Worm (Caenorhabditis elegans) whole organism, late embryonic: ENCODE measurements around the gene E04F6.6.

Source experiments
- C08G9.2 ChIP-seq: sonication (generic microtip); optimal IDR thresholded peaks from 2 replicates; lab custom pipeline; 2016; ENCODE audit warnings: mild to moderate bottlenecking, missing genetic modification characterization, moderate library complexity, missing compliant biosample characterization
- K02D7.2 ChIP-seq: sonication (generic microtip); optimal IDR thresholded peaks from 2 replicates; lab custom pipeline; 2017; ENCODE audit warnings: mild to moderate bottlenecking, missing genetic modification characterization, missing compliant biosample characterization
- K09A11.1 ChIP-seq: sonication (generic microtip); optimal IDR thresholded peaks from 2 replicates; lab custom pipeline; 2017; ENCODE audit warnings: antibody characterized with exemption, mild to moderate bottlenecking, missing genetic modification characterization, missing compliant biosample characterization; ENCODE audit not compliant: insufficient read depth
- T23F11.4 ChIP-seq: fragments of 200-800 bp; sonication (Bioruptor generic); optimal IDR thresholded peaks from 2 replicates; lab custom pipeline; 2018; ENCODE audit warnings: mild to moderate bottlenecking, missing genetic modification characterization, missing compliant biosample characterization
- Y22D7AL.16 ChIP-seq: sonication (generic microtip); optimal IDR thresholded peaks from 2 replicates; lab custom pipeline; 2016; ENCODE audit warnings: missing genetic modification characterization, missing compliant biosample characterization
- ahr-1 ChIP-seq: sonication (generic microtip); optimal IDR thresholded peaks from 2 replicates; lab custom pipeline; 2016; ENCODE audit warnings: missing genetic modification characterization, missing compliant biosample characterization
- ama-1 ChIP-seq: fragments of 150-350 bp; optimal IDR thresholded peaks from 2 replicates; lab custom pipeline; 2014
- ceh-19 ChIP-seq: fragments of 200-800 bp; sonication (Bioruptor generic); optimal IDR thresholded peaks from 2 replicates; lab custom pipeline; 2018; ENCODE audit warnings: mild to moderate bottlenecking, missing genetic modification characterization, missing compliant biosample characterization
- ceh-2 ChIP-seq: sonication (generic microtip); optimal IDR thresholded peaks from 2 replicates; lab custom pipeline; 2016; ENCODE audit warnings: missing genotype, missing genetic modification characterization, missing compliant biosample characterization
- ceh-24 ChIP-seq: sonication (generic microtip); optimal IDR thresholded peaks from 2 replicates; lab custom pipeline; 2016; ENCODE audit warnings: mild to moderate bottlenecking, missing genetic modification characterization, missing compliant biosample characterization
- ceh-31 ChIP-seq: sonication (generic microtip); optimal IDR thresholded peaks from 2 replicates; lab custom pipeline; 2016; ENCODE audit warnings: missing genetic modification characterization, missing compliant biosample characterization
- ceh-48 ChIP-seq: sonication (generic microtip); optimal IDR thresholded peaks from 2 replicates; lab custom pipeline; 2016; ENCODE audit warnings: missing genetic modification characterization, inconsistent platforms, missing compliant biosample characterization
- dmd-4 ChIP-seq: sonication (generic microtip); optimal IDR thresholded peaks from 2 replicates; lab custom pipeline; 2016; ENCODE audit warnings: borderline replicate concordance, missing genetic modification characterization, missing compliant biosample characterization
- elt-2 ChIP-seq: sonication (generic microtip); optimal IDR thresholded peaks from 2 replicates; lab custom pipeline; 2016; ENCODE audit warnings: missing genetic modification reagents, missing genetic modification characterization, missing compliant biosample characterization
- elt-4 ChIP-seq: sonication (generic microtip); optimal IDR thresholded peaks from 2 replicates; lab custom pipeline; 2016; ENCODE audit warnings: missing genetic modification characterization, missing compliant biosample characterization
- ets-4 ChIP-seq: sonication (generic microtip); optimal IDR thresholded peaks from 2 replicates; lab custom pipeline; 2016; ENCODE audit warnings: missing genetic modification characterization, missing compliant biosample characterization
- eyg-1 ChIP-seq: sonication (generic microtip); optimal IDR thresholded peaks from 2 replicates; lab custom pipeline; 2016; ENCODE audit warnings: missing genotype, missing genetic modification characterization, missing compliant biosample characterization
- fax-1 ChIP-seq: sonication (generic microtip); optimal IDR thresholded peaks from 2 replicates; lab custom pipeline; 2016; ENCODE audit warnings: missing genotype, missing genetic modification characterization, missing compliant biosample characterization
- fkh-6 ChIP-seq: sonication (generic microtip); optimal IDR thresholded peaks from 2 replicates; lab custom pipeline; 2016; ENCODE audit warnings: missing genetic modification characterization, missing compliant biosample characterization
- gmeb-2 ChIP-seq: sonication (generic microtip); optimal IDR thresholded peaks from 2 replicates; lab custom pipeline; 2016; ENCODE audit warnings: missing genetic modification characterization, inconsistent platforms, missing compliant biosample characterization
- hlh-13 ChIP-seq: fragments of 200-800 bp; sonication (Bioruptor generic); optimal IDR thresholded peaks from 2 replicates; lab custom pipeline; 2018; ENCODE audit warnings: mild to moderate bottlenecking, missing genetic modification characterization, missing compliant biosample characterization
- hlh-15 ChIP-seq: sonication (generic microtip); optimal IDR thresholded peaks from 2 replicates; lab custom pipeline; 2016; ENCODE audit warnings: missing genetic modification characterization, missing compliant biosample characterization
- hlh-30 ChIP-seq: sonication (generic microtip); optimal IDR thresholded peaks from 2 replicates; lab custom pipeline; 2017; ENCODE audit warnings: antibody characterized with exemption, missing genetic modification characterization, missing compliant biosample characterization; ENCODE audit not compliant: insufficient read depth
- hlh-8 ChIP-seq: sonication (generic microtip); optimal IDR thresholded peaks from 2 replicates; lab custom pipeline; 2016; ENCODE audit warnings: missing genotype, missing genetic modification characterization, missing compliant biosample characterization
- lin-11 ChIP-seq: fragments of 200-800 bp; sonication (Bioruptor generic); optimal IDR thresholded peaks from 2 replicates; lab custom pipeline; 2018; ENCODE audit warnings: mild to moderate bottlenecking, missing genetic modification characterization, missing compliant biosample characterization
- madf-2 ChIP-seq: sonication (generic microtip); optimal IDR thresholded peaks from 2 replicates; lab custom pipeline; 2017; ENCODE audit warnings: missing genetic modification characterization, missing compliant biosample characterization
- mec-3 ChIP-seq: sonication (generic microtip); optimal IDR thresholded peaks from 2 replicates; lab custom pipeline; 2016; ENCODE audit warnings: borderline replicate concordance, missing genetic modification characterization, missing compliant biosample characterization
- pag-3 ChIP-seq: sonication (generic microtip); optimal IDR thresholded peaks from 2 replicates; lab custom pipeline; 2016; ENCODE audit warnings: missing compliant biosample characterization, missing genetic modification characterization, borderline replicate concordance
- pat-9 ChIP-seq: fragments of 200-800 bp; sonication (Bioruptor generic); optimal IDR thresholded peaks from 2 replicates; lab custom pipeline; 2018; ENCODE audit warnings: mild to moderate bottlenecking, missing genetic modification characterization, moderate library complexity, missing compliant biosample characterization
- pqm-1 ChIP-seq: sonication (generic microtip); optimal IDR thresholded peaks from 2 replicates; lab custom pipeline; 2016; ENCODE audit warnings: missing genetic modification characterization, missing compliant biosample characterization
- sdc-2 ChIP-seq: sonication (generic microtip); optimal IDR thresholded peaks from 2 replicates; lab custom pipeline; 2016; ENCODE audit warnings: missing genotype, missing genetic modification characterization, missing compliant biosample characterization
- sox-4 ChIP-seq: sonication (generic microtip); optimal IDR thresholded peaks from 2 replicates; lab custom pipeline; 2017; ENCODE audit warnings: mild to moderate bottlenecking, missing genetic modification characterization, inconsistent platforms, missing compliant biosample characterization
- tbx-2 ChIP-seq: sonication (generic microtip); optimal IDR thresholded peaks from 2 replicates; lab custom pipeline; 2016; ENCODE audit warnings: missing genetic modification characterization, missing compliant biosample characterization
- tbx-7 ChIP-seq: sonication (generic microtip); optimal IDR thresholded peaks from 2 replicates; lab custom pipeline; 2016; ENCODE audit warnings: missing genotype, missing genetic modification characterization, missing compliant biosample characterization
- ttx-3 ChIP-seq: sonication (generic microtip); optimal IDR thresholded peaks from 2 replicates; lab custom pipeline; 2016; ENCODE audit warnings: missing genetic modification reagents, missing genetic modification characterization, missing compliant biosample characterization
- unc-3 ChIP-seq, 2 experiments: fragments of 200-800 bp in 1 of 2; sonication (Bioruptor generic) in 1 of 2; sonication (generic microtip) in 1 of 2; conservative IDR thresholded peaks in 1 of 2; optimal IDR thresholded peaks in 1 of 2; 2 replicates each; pipeline versions ENCODE4 v1.3.6 to Lab custom; 2016 to 2022; ENCODE audit warnings: missing compliant biosample characterization in 2 of 2, missing genetic modification characterization in 2 of 2, missing genetic modification reagents in 1 of 2
- ztf-16 ChIP-seq: sonication (generic microtip); optimal IDR thresholded peaks from 2 replicates; lab custom pipeline; 2017; ENCODE audit warnings: missing genetic modification characterization, missing compliant biosample characterization

Gene E04F6.6

DNA sequence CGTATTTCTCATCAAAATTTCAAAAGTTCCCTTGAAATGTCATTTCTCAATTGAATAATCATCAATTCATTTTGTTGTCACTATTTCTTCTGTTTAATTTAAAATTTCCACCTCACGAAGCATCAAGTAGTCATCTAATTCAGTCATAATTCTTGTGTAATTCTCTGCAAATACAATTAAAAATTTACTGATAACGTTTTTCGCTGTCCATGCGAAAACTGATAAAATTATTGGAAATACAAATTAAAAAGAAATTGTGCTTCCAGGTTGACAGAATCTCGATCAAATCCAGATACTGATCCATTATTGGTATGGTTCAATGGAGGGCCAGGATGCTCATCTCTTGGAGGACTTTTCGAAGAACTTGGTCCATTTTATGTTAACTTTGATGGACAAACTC, 33.9 kb upstream of the E04F6.6 start:
- TF ChIP-seq mec-3 (no peak), pat-9 (tag; lab: Kevin White, UChicago) (no peak)
- TF ChIP-seq, all 69 proteins: peak for 0

- no peak for TF ChIP-seq hlh-30 (tag; lab: Kevin White, UChicago)
- no peak for TF ChIP-seq ama-1
- no peak for TF ChIP-seq T23F11.4 (GFP tag; lab: Kevin White, UChicago)
- TF ChIP-seq tbx-2 (tag; lab: Kevin White, UChicago): no peak
- no peak for TF ChIP-seq pat-9 (tag; lab: Kevin White, UChicago)
- TF ChIP-seq fax-1 (tag; lab: Kevin White, UChicago): no peak
- TF ChIP-seq elt-4 (tag; lab: Kevin White, UChicago): no peak
- no peak for TF ChIP-seq pag-3 (tag; lab: Kevin White, UChicago)
- TF ChIP-seq dmd-4 (tag; lab: Kevin White, UChicago): no peak
- no peak for TF ChIP-seq hlh-13
- TF ChIP-seq K02D7.2 (tag; lab: Kevin White, UChicago): no peak
- no peak for TF ChIP-seq ceh-19 (GFP tag; lab: Kevin White, UChicago)
- no peak for TF ChIP-seq ceh-2
- TF ChIP-seq Y22D7AL.16 (tag; lab: Kevin White, UChicago): no peak
- no peak for TF ChIP-seq pqm-1
- TF ChIP-seq ceh-48 (tag; lab: Kevin White, UChicago): no peak
- TF ChIP-seq ceh-24: no peak
These were observed 33.2 kb upstream of the E04F6.6 start, which contains the start of gene ctsa-3.1 for ce11 chrII:7232517-7232916. ctsa-3.1 (plus strand) TSS chrII:7232853.

DNA sequence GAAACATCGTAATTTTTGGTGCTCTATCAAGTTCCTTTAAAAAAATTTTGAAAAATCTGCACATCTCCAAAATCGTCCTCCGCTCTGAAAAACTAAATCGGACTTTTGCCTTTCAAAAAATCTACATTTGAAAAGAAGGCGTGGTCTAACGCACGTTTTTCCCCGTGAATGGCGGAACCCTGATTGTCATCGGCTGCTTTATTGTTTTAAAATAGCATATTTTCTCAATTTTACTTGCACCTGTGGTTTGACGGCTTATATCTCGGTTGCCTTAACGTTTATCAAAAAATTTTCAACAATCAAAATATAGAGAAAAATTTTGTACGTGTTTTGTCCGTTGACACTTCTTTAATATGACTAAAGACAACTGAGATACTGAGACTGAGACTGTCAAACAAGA, 32.6 kb upstream of the E04F6.6 start:
- TF ChIP-seq ets-4 (tag; lab: Kevin White, UChicago) (no peak), sdc-2 (tag; lab: Kevin White, UChicago) (no peak), hlh-8 (no peak), ztf-16 (tag; lab: Kevin White, UChicago) (no peak), T23F11.4 (GFP tag; lab: Kevin White, UChicago) (no peak), hlh-15 (tag; lab: Kevin White, UChicago) (no peak), ttx-3 (tag; lab: Kevin White, UChicago) (no peak), ceh-31 (tag; lab: Kevin White, UChicago) (no peak), ahr-1 (no peak), sox-4 (tag; lab: Kevin White, UChicago) (no peak), gmeb-2 (tag; lab: Kevin White, UChicago) (no peak), lin-11 (tag; lab: Kevin White, UChicago) (no peak), C08G9.2 (no peak), eyg-1 (tag; lab: Kevin White, UChicago) (no peak), K09A11.1 (tag; lab: Kevin White, UChicago) (no peak), tbx-7 (tag; lab: Kevin White, UChicago) (no peak), pqm-1 (no peak), madf-2 (tag; lab: Kevin White, UChicago) (no peak), unc-3 (GFP tag; conservative IDR thresholded peaks at IDR 0.05; lab: Robert Waterston, UW) (no peak), unc-3 (tag; optimal IDR thresholded peaks at IDR 0.05; lab: Kevin White, UChicago) (no peak), ceh-19 (GFP tag; lab: Kevin White, UChicago) (no peak)

- no peak for TF ChIP-seq fkh-6
- TF ChIP-seq ttx-3 (tag; lab: Kevin White, UChicago): no peak
- TF ChIP-seq elt-2 (tag; lab: Kevin White, UChicago): no peak
- TF ChIP-seq, all 69 proteins: peak for 0
These were observed 31.3 kb upstream of the E04F6.6 start for ce11 chrII:7230684-7231083.
